Fruit fly (Drosophila melanogaster): Measurements from ENCODE around the gene bbg.

DNA sequence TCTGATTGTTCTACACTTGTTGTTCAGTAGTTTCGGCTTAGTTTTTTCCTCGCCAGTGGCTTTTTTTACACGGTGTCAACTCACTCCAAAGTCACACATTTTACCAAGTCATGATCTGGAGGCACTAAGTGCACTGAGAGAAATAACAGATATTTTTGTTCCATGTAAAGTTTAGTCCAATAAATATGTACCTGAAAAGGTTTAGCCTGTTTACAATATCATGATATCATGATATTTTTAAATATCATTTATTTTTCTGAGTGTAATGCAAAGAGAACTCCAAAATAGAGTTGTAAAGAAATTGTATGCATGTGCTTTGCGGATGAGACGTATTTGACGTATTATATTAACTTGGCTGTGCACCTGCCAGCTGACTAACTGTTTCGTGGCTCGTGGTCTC is 4.3 kb downstream of the bbg start:
- TF ChIP-seq gl (tag; optimal IDR thresholded peaks at IDR 0.05) (no peak), CG4496 (GFP tag; IDR thresholded peaks at IDR 0.05) (no peak), CG8159 (tag; optimal IDR thresholded peaks at IDR 0.05) (no peak)
